1 fruit fly cellular context compared by ENCODE assay signal in genomic region chr2L:13778648-13779047, dm6.
TF ChIP-seq lines count a peak whose summit lies in the region.

No protein-coding gene starts in this region.

TF ChIP-seq in whole organism, embryonic, 481 proteins besides CTCF, POLR2A, EP300 and RAD21 (continued from another document and continues in another):
- TF ChIP-seq CG10431 (GFP tag; optimal IDR thresholded peaks at IDR 0.05; lab: Kevin White, UChicago) (peak; percentile 30), CG1832 (GFP tag; optimal IDR thresholded peaks at IDR 0.05; lab: Kevin White, UChicago) (no peak), salm (tag; optimal IDR thresholded peaks at IDR 0.05; lab: Kevin White, UChicago) (peak; percentile 68), kni (GFP tag; optimal IDR thresholded peaks at IDR 0.05; lab: Kevin White, UChicago) (no peak), CG32772 (GFP tag; IDR thresholded peaks at IDR 0.05; lab: Robert Waterston, UW) (no peak), Abd-B (GFP tag; optimal IDR thresholded peaks at IDR 0.05; lab: Kevin White, UChicago) (peak; percentile 67), exex (tag; optimal IDR thresholded peaks at IDR 0.05; lab: Kevin White, UChicago) (no peak), h (optimal IDR thresholded peaks at IDR 0.05; lab: Kevin White, UChicago) (no peak), Eip74EF (GFP tag; optimal IDR thresholded peaks at IDR 0.05; lab: Kevin White, UChicago) (peak in 1 of 2 experiments; percentile 66), jumu (GFP tag; optimal IDR thresholded peaks at IDR 0.05; lab: Kevin White, UChicago) (no peak), HmgD (GFP tag; optimal IDR thresholded peaks at IDR 0.05; lab: Kevin White, UChicago) (no peak), CG31388 (GFP tag; optimal IDR thresholded peaks at IDR 0.05; lab: Kevin White, UChicago) (no peak), CG3163 (GFP tag; optimal IDR thresholded peaks at IDR 0.05; lab: Kevin White, UChicago) (no peak), al (GFP tag; IDR thresholded peaks at IDR 0.05; lab: Robert Waterston, UW) (peak; percentile 30), CG4404 (GFP tag; IDR thresholded peaks at IDR 0.05; lab: Robert Waterston, UW) (no peak), CG10209 (GFP tag; optimal IDR thresholded peaks at IDR 0.05; lab: Kevin White, UChicago) (peak; percentile 73), Gsc (GFP tag; IDR thresholded peaks at IDR 0.05; lab: Robert Waterston, UW) (no peak), CG17186 (GFP tag; optimal IDR thresholded peaks at IDR 0.05; lab: Kevin White, UChicago) (no peak), otp (GFP tag; IDR thresholded peaks at IDR 0.05; lab: Robert Waterston, UW) (no peak), dan (GFP tag; IDR thresholded peaks at IDR 0.05; lab: Robert Waterston, UW) (no peak), CG14441 (GFP tag; IDR thresholded peaks at IDR 0.05; lab: Robert Waterston, UW) (peak; percentile 20; the same call in 1 of the 2 replicates), CG2199 (GFP tag; IDR thresholded peaks at IDR 0.05; lab: Robert Waterston, UW) (no peak), peb (GFP tag; IDR thresholded peaks at IDR 0.05; lab: Robert Waterston, UW) (no peak), hbn (GFP tag; IDR thresholded peaks at IDR 0.05; lab: Robert Waterston, UW; ENCODE audit: partially characterized antibody) (no peak), CG8359 (GFP tag; optimal IDR thresholded peaks at IDR 0.05; lab: Kevin White, UChicago; ENCODE audit: borderline replicate concordance) (no peak), CG8089 (GFP tag; optimal IDR thresholded peaks at IDR 0.05; lab: Kevin White, UChicago) (no peak), Optix (GFP tag; IDR thresholded peaks at IDR 0.05; lab: Robert Waterston, UW) (no peak), CG14860 (GFP tag; IDR thresholded peaks at IDR 0.05; lab: Robert Waterston, UW; ENCODE audit: partially characterized antibody) (no peak), Fer3 (tag; optimal IDR thresholded peaks at IDR 0.05; lab: Kevin White, UChicago) (peak; percentile 38), Lhr (GFP tag; optimal IDR thresholded peaks at IDR 0.05; lab: Kevin White, UChicago) (no peak), CG3281 (GFP tag; optimal IDR thresholded peaks at IDR 0.05; lab: Kevin White, UChicago) (peak; percentile 52), vfl (GFP tag; optimal IDR thresholded peaks at IDR 0.05; lab: Kevin White, UChicago) (no peak), CG2678 (tag; optimal IDR thresholded peaks at IDR 0.05; lab: Kevin White, UChicago) (peak; percentile 76), knrl (GFP tag; IDR thresholded peaks at IDR 0.05; lab: Robert Waterston, UW; ENCODE audit: partially characterized antibody) (no peak), CG6854 (GFP tag; optimal IDR thresholded peaks at IDR 0.05; lab: Kevin White, UChicago) (no peak), Dad (GFP tag; optimal IDR thresholded peaks at IDR 0.05; lab: Kevin White, UChicago) (peak; percentile 43), chinmo (GFP tag; IDR thresholded peaks at IDR 0.05; lab: Robert Waterston, UW; ENCODE audit: partially characterized antibody) (no peak), CG7271 (tag; optimal IDR thresholded peaks at IDR 0.05; lab: Kevin White, UChicago) (no peak), ind (GFP tag; optimal IDR thresholded peaks at IDR 0.05; lab: Kevin White, UChicago) (peak; percentile 44), grn (GFP tag; optimal IDR thresholded peaks at IDR 0.05; lab: Kevin White, UChicago) (no peak), Vsx1 (GFP tag; optimal IDR thresholded peaks at IDR 0.05; lab: Kevin White, UChicago) (peak; percentile 30), HLH54F (GFP tag; optimal IDR thresholded peaks at IDR 0.05; lab: Kevin White, UChicago) (peak; percentile 35), CG11085 (GFP tag; IDR thresholded peaks at IDR 0.05; lab: Robert Waterston, UW) (no peak), bbx (GFP tag; IDR thresholded peaks at IDR 0.05; lab: Robert Waterston, UW; ENCODE audit: partially characterized antibody) (no peak), pnt (GFP tag; optimal IDR thresholded peaks at IDR 0.05; lab: Kevin White, UChicago) (peak; percentile 12), fd102C (GFP tag; optimal IDR thresholded peaks at IDR 0.05; lab: Kevin White, UChicago) (no peak), CG6689 (GFP tag; IDR thresholded peaks at IDR 0.05; lab: Robert Waterston, UW) (0 out of 2 replicates have a peak, but pooled peaks have one; percentile 26), Opbp (GFP tag; IDR thresholded peaks at IDR 0.05; lab: Robert Waterston, UW; ENCODE audit: partially characterized antibody) (no peak), pb (GFP tag; optimal IDR thresholded peaks at IDR 0.05; lab: Kevin White, UChicago) (no peak), CG7357 (GFP tag; IDR thresholded peaks at IDR 0.05; lab: Robert Waterston, UW) (no peak), gfzf (GFP tag; optimal IDR thresholded peaks at IDR 0.05; lab: Kevin White, UChicago) (no peak), CG17912 (GFP tag; optimal IDR thresholded peaks at IDR 0.05; lab: Kevin White, UChicago) (no peak), row (GFP tag; IDR thresholded peaks at IDR 0.05; lab: Robert Waterston, UW) (peak; percentile 65; the same call in 2 of the 3 replicates), CG30431 (GFP tag; optimal IDR thresholded peaks at IDR 0.05; lab: Kevin White, UChicago) (peak; percentile 10), dimm (GFP tag; IDR thresholded peaks at IDR 0.05; lab: Robert Waterston, UW) (no peak), CG17385 (GFP tag; optimal IDR thresholded peaks at IDR 0.05; lab: Kevin White, UChicago) (peak; percentile 75), HHEX (GFP tag; optimal IDR thresholded peaks at IDR 0.05; lab: Kevin White, UChicago) (peak; percentile 54), CG4707 (GFP tag; optimal IDR thresholded peaks at IDR 0.05; lab: Kevin White, UChicago) (no peak), CG6175 (GFP tag; IDR thresholded peaks at IDR 0.05; lab: Robert Waterston, UW) (no peak), Meics (GFP tag; optimal IDR thresholded peaks at IDR 0.05; lab: Kevin White, UChicago) (peak; percentile 47), slou (GFP tag; optimal IDR thresholded peaks at IDR 0.05; lab: Kevin White, UChicago) (peak; percentile 36), Deaf1 (tag; optimal IDR thresholded peaks at IDR 0.05; lab: Kevin White, UChicago) (peak; percentile 40), NK7.1 (GFP tag; optimal IDR thresholded peaks at IDR 0.05; lab: Kevin White, UChicago) (no peak), sens-2 (GFP tag; IDR thresholded peaks at IDR 0.05; lab: Robert Waterston, UW) (no peak), CG5180 (GFP tag; optimal IDR thresholded peaks at IDR 0.05; lab: Kevin White, UChicago) (no peak), klu (GFP tag; IDR thresholded peaks at IDR 0.05; lab: Robert Waterston, UW) (no peak), ken (GFP tag; IDR thresholded peaks at IDR 0.05; lab: Robert Waterston, UW) (peak; percentile 20; the same call in 1 of the 3 replicates), Bteb2 (GFP tag; optimal IDR thresholded peaks at IDR 0.05; lab: Kevin White, UChicago) (peak; percentile 52), Ets97D (GFP tag; optimal IDR thresholded peaks at IDR 0.05; lab: Kevin White, UChicago) (peak; percentile 24), CG7963 (GFP tag; IDR thresholded peaks at IDR 0.05; lab: Robert Waterston, UW; ENCODE audit: partially characterized antibody) (no peak), CG17328 (GFP tag; IDR thresholded peaks at IDR 0.05; lab: Robert Waterston, UW) (0 out of 2 replicates have a peak, but pooled peaks have one; percentile 19), trh (GFP tag; optimal IDR thresholded peaks at IDR 0.05; lab: Kevin White, UChicago) (no peak), CG12236 (GFP tag; optimal IDR thresholded peaks at IDR 0.05; lab: Kevin White, UChicago) (peak; percentile 13), sna (GFP tag; IDR thresholded peaks at IDR 0.05; lab: Robert Waterston, UW; ENCODE audit: partially characterized antibody) (no peak), Hr39 (optimal IDR thresholded peaks at IDR 0.05; lab: Kevin White, UChicago) (no peak), CG10267 (tag; optimal IDR thresholded peaks at IDR 0.05; lab: Kevin White, UChicago) (peak; percentile 47), HLH3B (GFP tag; IDR thresholded peaks at IDR 0.05; lab: Robert Waterston, UW) (peak; percentile 19; the same call in 1 of the 2 replicates), CG4820 (GFP tag; optimal IDR thresholded peaks at IDR 0.05; lab: Kevin White, UChicago) (peak; percentile 69), ATbp (GFP tag; optimal IDR thresholded peaks at IDR 0.05; lab: Kevin White, UChicago) (peak; percentile 58), inv (GFP tag; IDR thresholded peaks at IDR 0.05; lab: Robert Waterston, UW; ENCODE audit: partially characterized antibody) (no peak), Poxn (GFP tag; IDR thresholded peaks at IDR 0.05; lab: Robert Waterston, UW) (no peak; the same call in 1 of the 2 replicates), CG14050 (GFP tag; IDR thresholded peaks at IDR 0.05; lab: Robert Waterston, UW) (no peak; the same call in 2 of the 3 replicates), lbe (GFP tag; optimal IDR thresholded peaks at IDR 0.05; lab: Kevin White, UChicago) (no peak), sd (tag; optimal IDR thresholded peaks at IDR 0.05; lab: Kevin White, UChicago) (no peak), CG8924 (tag; optimal IDR thresholded peaks at IDR 0.05; lab: Kevin White, UChicago) (peak; percentile 81), CG6813 (GFP tag; optimal IDR thresholded peaks at IDR 0.05; lab: Kevin White, UChicago) (no peak), ci (GFP tag; IDR thresholded peaks at IDR 0.05; lab: Robert Waterston, UW) (peak; percentile 57; the same call in 1 of the 3 replicates), B-H1 (GFP tag; IDR thresholded peaks at IDR 0.05; lab: Robert Waterston, UW) (peak; percentile 33; the same call in 1 of the 3 replicates), az2 (GFP tag; optimal IDR thresholded peaks at IDR 0.05; lab: Kevin White, UChicago) (peak; percentile 20), NFAT (GFP tag; IDR thresholded peaks at IDR 0.05; lab: Robert Waterston, UW) (no peak), Ssrp (tag; optimal IDR thresholded peaks at IDR 0.05; lab: Kevin White, UChicago) (peak; percentile 66), CG1602 (GFP tag; optimal IDR thresholded peaks at IDR 0.05; lab: Kevin White, UChicago) (peak; percentile 53), crol (GFP tag; IDR thresholded peaks at IDR 0.05; lab: Robert Waterston, UW) (no peak), CG33557 (GFP tag; optimal IDR thresholded peaks at IDR 0.05; lab: Kevin White, UChicago) (no peak), B-H2 (GFP tag; optimal IDR thresholded peaks at IDR 0.05; lab: Kevin White, UChicago) (no peak), CG12104 (GFP tag; optimal IDR thresholded peaks at IDR 0.05; lab: Kevin White, UChicago) (peak; percentile 51), BEAF-32 (GFP tag; optimal IDR thresholded peaks at IDR 0.05; lab: Kevin White, UChicago) (no peak), unc-4 (GFP tag; IDR thresholded peaks at IDR 0.05; lab: Robert Waterston, UW; ENCODE audit: partially characterized antibody) (no peak), CG16813 (GFP tag; IDR thresholded peaks at IDR 0.05; lab: Robert Waterston, UW; ENCODE audit: partially characterized antibody) (no peak), tll (GFP tag; optimal IDR thresholded peaks at IDR 0.05; lab: Kevin White, UChicago) (no peak), Atf-2 (GFP tag; optimal IDR thresholded peaks at IDR 0.05; lab: Kevin White, UChicago) (peak; percentile 38), Camta (GFP tag; optimal IDR thresholded peaks at IDR 0.05; lab: Kevin White, UChicago) (peak; percentile 17), Nf-YB (GFP tag; optimal IDR thresholded peaks at IDR 0.05; lab: Kevin White, UChicago) (peak; percentile 61), CG3847 (GFP tag; IDR thresholded peaks at IDR 0.05; lab: Robert Waterston, UW) (peak; percentile 70), ab (GFP tag; optimal IDR thresholded peaks at IDR 0.05; lab: Kevin White, UChicago) (no peak), CG2875 (GFP tag; optimal IDR thresholded peaks at IDR 0.05; lab: Kevin White, UChicago) (peak; percentile 41), CG3995 (GFP tag; optimal IDR thresholded peaks at IDR 0.05; lab: Kevin White, UChicago) (no peak), lov (optimal IDR thresholded peaks at IDR 0.05; lab: Kevin White, UChicago) (no peak), lov (GFP tag; IDR thresholded peaks at IDR 0.05; lab: Robert Waterston, UW) (no peak), CG8281 (tag; optimal IDR thresholded peaks at IDR 0.05; lab: Kevin White, UChicago) (no peak), CG13894 (tag; optimal IDR thresholded peaks at IDR 0.05; lab: Kevin White, UChicago) (no peak), Adf1 (GFP tag; IDR thresholded peaks at IDR 0.05; lab: Robert Waterston, UW) (no peak), usp (GFP tag; optimal IDR thresholded peaks at IDR 0.05; lab: Kevin White, UChicago) (no peak), pum (GFP tag; optimal IDR thresholded peaks at IDR 0.05; lab: Kevin White, UChicago) (peak; percentile 41), CG11456 (GFP tag; IDR thresholded peaks at IDR 0.05; lab: Robert Waterston, UW) (no peak), CG5245 (GFP tag; optimal IDR thresholded peaks at IDR 0.05; lab: Kevin White, UChicago) (peak; percentile 19), CG17612 (GFP tag; IDR thresholded peaks at IDR 0.05; lab: Robert Waterston, UW) (no peak), Sox102F (GFP tag; optimal IDR thresholded peaks at IDR 0.05; lab: Kevin White, UChicago) (peak; percentile 80), CG17361 (GFP tag; IDR thresholded peaks at IDR 0.05; lab: Robert Waterston, UW) (peak; percentile 65), Usf (GFP tag; optimal IDR thresholded peaks at IDR 0.05; lab: Kevin White, UChicago) (no peak), CG13123 (GFP tag; optimal IDR thresholded peaks at IDR 0.05; lab: Kevin White, UChicago) (no peak), CG6765 (GFP tag; optimal IDR thresholded peaks at IDR 0.05; lab: Kevin White, UChicago) (no peak), NfI (GFP tag; optimal IDR thresholded peaks at IDR 0.05; lab: Kevin White, UChicago) (peak; percentile 53), CG2202 (tag; optimal IDR thresholded peaks at IDR 0.05; lab: Kevin White, UChicago) (no peak), CG9609 (GFP tag; optimal IDR thresholded peaks at IDR 0.05; lab: Kevin White, UChicago) (peak; percentile 18), oc (tag; optimal IDR thresholded peaks at IDR 0.05; lab: Kevin White, UChicago) (no peak), C15 (GFP tag; IDR thresholded peaks at IDR 0.05; lab: Robert Waterston, UW) (no peak), CG6654 (GFP tag; optimal IDR thresholded peaks at IDR 0.05; lab: Kevin White, UChicago) (no peak), CG31441 (GFP tag; IDR thresholded peaks at IDR 0.05; lab: Robert Waterston, UW) (peak; percentile 58; the same call in 1 of the 2 replicates), CG9797 (GFP tag; optimal IDR thresholded peaks at IDR 0.05; lab: Kevin White, UChicago) (no peak), Gug (GFP tag; IDR thresholded peaks at IDR 0.05; lab: Robert Waterston, UW) (0 out of 4 replicates have a peak, but pooled peaks have one; percentile 19), Mes4 (GFP tag; optimal IDR thresholded peaks at IDR 0.05; lab: Kevin White, UChicago) (peak; percentile 6), Sry-δ (GFP tag; optimal IDR thresholded peaks at IDR 0.05; lab: Kevin White, UChicago) (peak; percentile 9)
